Worm (Caenorhabditis elegans): ENCODE measurements around the gene ubxn-4.

The ubxn-4 gene

ce11 chrIII:8354644-8355461 lies 50.5 kb downstream of the ubxn-4 start, which contains the start of gene unc-116 (continued):
- TF ChIP-seq Y116A8C.19 (tag; optimal IDR thresholded peaks at IDR 0.05; ENCODE audit: borderline replicate concordance) (no peak), fkh-10 (GFP tag; optimal IDR thresholded peaks at IDR 0.05) (no peak), hlh-17 (GFP tag; optimal IDR thresholded peaks at IDR 0.05; ENCODE audit: borderline replicate concordance) (no peak), egl-13 (tag; optimal IDR thresholded peaks at IDR 0.05) (peak; percentile 26), C34B4.2 (tag; optimal IDR thresholded peaks at IDR 0.05) (no peak), ces-1 (GFP tag; optimal IDR thresholded peaks at IDR 0.05) (no peak), lin-39 (tag; optimal IDR thresholded peaks at IDR 0.05) (no peak), grh-1 (GFP tag; IDR thresholded peaks at IDR 0.05) (no peak), lir-3 (tag; optimal IDR thresholded peaks at IDR 0.05; ENCODE audit: poor library complexity) (peak; percentile 22), pag-3 (tag; optimal IDR thresholded peaks at IDR 0.05; ENCODE audit: borderline replicate concordance, insufficient read depth) (no peak), tlp-1 (tag; optimal IDR thresholded peaks at IDR 0.05) (no peak), snpc-4 (tag; optimal IDR thresholded peaks at IDR 0.05) (peak; percentile 9), unc-98 (GFP tag; IDR thresholded peaks at IDR 0.05) (no peak), nhr-84 (tag; optimal IDR thresholded peaks at IDR 0.05) (no peak), zag-1 (tag; optimal IDR thresholded peaks at IDR 0.05) (no peak), nhr-90 (tag; optimal IDR thresholded peaks at IDR 0.05; ENCODE audit: poor library complexity) (no peak), snu-23 (GFP tag; optimal IDR thresholded peaks at IDR 0.05) (peak; percentile 5), lin-35 (GFP tag; optimal IDR thresholded peaks at IDR 0.05) (peak; percentile 38 to 39), ceh-88 (GFP tag; IDR thresholded peaks at IDR 0.05) (no peak), nhr-28 (tag; optimal IDR thresholded peaks at IDR 0.05) (no peak), C16A3.4 (tag; optimal IDR thresholded peaks at IDR 0.05) (peak; percentile 34), sptf-1 (tag; optimal IDR thresholded peaks at IDR 0.05) (no peak), elt-2 (tag; optimal IDR thresholded peaks at IDR 0.05) (no peak), aha-1 (tag; optimal IDR thresholded peaks at IDR 0.05) (no peak), nhr-77 (tag; optimal IDR thresholded peaks at IDR 0.05) (no peak), dsc-1 (tag; optimal IDR thresholded peaks at IDR 0.05) (no peak), fkh-8 (tag; optimal IDR thresholded peaks at IDR 0.05) (peak; percentile 67), isw-1 (GFP tag; IDR thresholded peaks at IDR 0.05) (peak; percentile 43; the same call in 1 of the 2 replicates), nhr-76 (tag; optimal IDR thresholded peaks at IDR 0.05) (no peak), nhr-20 (tag; optimal IDR thresholded peaks at IDR 0.05) (no peak), nhr-47 (tag; optimal IDR thresholded peaks at IDR 0.05) (peak; percentile 47), nhr-85 (tag) (peak; percentile 74), mep-1 (tag; optimal IDR thresholded peaks at IDR 0.05) (peak; percentile 57)
